Worm (Caenorhabditis elegans): ENCODE data around the gene F55B11.3.
"Not testable (repeated sequence)": the region's sequence is repeated elsewhere in the genome, so short reads cannot be mapped to it uniquely, and the experiment has no call there.

DNA sequence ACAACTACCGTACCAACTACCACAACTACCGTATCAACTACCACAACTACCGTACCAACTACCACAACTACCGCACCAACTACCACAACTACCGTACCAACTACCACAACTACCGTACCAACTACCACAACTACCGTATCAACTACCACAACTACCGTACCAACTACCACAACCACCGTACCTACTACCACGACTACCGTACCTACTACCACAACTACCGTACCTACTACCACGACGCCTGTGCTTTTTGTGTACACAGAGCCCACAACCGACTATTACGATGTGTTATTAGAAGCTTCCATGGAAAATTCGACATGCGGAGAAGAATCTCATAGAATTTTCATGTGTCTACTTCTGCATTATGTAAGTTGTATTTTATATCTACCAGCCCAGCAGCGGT, 2.9 kb downstream of the F55B11.3 start, which contains the start of gene F55B11.5:
- not testable (repeated sequence) for TF ChIP-seq nhr-85 (tag); zag-1 (tag; optimal IDR thresholded peaks at IDR 0.05); jun-1 (tag; optimal IDR thresholded peaks at IDR 0.05); fkh-10 (GFP tag; optimal IDR thresholded peaks at IDR 0.05); hlh-17 (GFP tag; optimal IDR thresholded peaks at IDR 0.05; ENCODE audit: borderline replicate concordance); mdl-1 (tag; optimal IDR thresholded peaks at IDR 0.05); nhr-28 (tag; optimal IDR thresholded peaks at IDR 0.05); fos-1 (tag; optimal IDR thresholded peaks at IDR 0.05); C16A3.4 (tag; optimal IDR thresholded peaks at IDR 0.05); mef-2 (tag; optimal IDR thresholded peaks at IDR 0.05); skn-1 (tag; optimal IDR thresholded peaks at IDR 0.05); hlh-4 (tag; optimal IDR thresholded peaks at IDR 0.05); lin-39 (tag; optimal IDR thresholded peaks at IDR 0.05); lsy-2 (tag; optimal IDR thresholded peaks at IDR 0.05)

Data from whole organism, L1 larva.